Worm (Caenorhabditis elegans) whole organism, midembryonic: ENCODE results near the gene F46H5.7.

ENCODE experiments used
- flt-1 ChIP-seq: fragments of 200-800 bp; sonication (Bioruptor generic); IDR thresholded peaks from 2 replicates; pipeline ENCODE4 v1.3.6; 2022; ENCODE audit warnings: missing genetic modification characterization, missing compliant biosample characterization
- tab-1 ChIP-seq: fragments of 200-800 bp; sonication (Bioruptor generic); IDR thresholded peaks from 2 replicates; pipeline ENCODE4 v1.3.6; 2022; ENCODE audit warnings: missing genetic modification characterization, missing compliant biosample characterization

ce11 chrX:7254558-7254957, 11.8 kb upstream of the F46H5.7 start, which contains the start of gene F46H5.4:
- no peak for TF ChIP-seq flt-1 (GFP tag; lab: Robert Waterston, UW)
- TF ChIP-seq tab-1: no peak
